Worm (Caenorhabditis elegans) whole organism, mixed stage, embryonic: ENCODE measurements around the gene rcan-1.

ENCODE experiments used
- M03D4.4 ChIP-seq: sonication (generic microtip); optimal IDR thresholded peaks from 2 replicates; lab custom pipeline; 2017; ENCODE audit warnings: mild to moderate bottlenecking, missing genetic modification characterization, missing compliant biosample characterization
- bed-3 ChIP-seq: fragments of 200-800 bp; sonication (Bioruptor generic); optimal IDR thresholded peaks from 3 replicates; lab custom pipeline; 2018; ENCODE audit warnings: mild to moderate bottlenecking, missing genetic modification characterization, moderate library complexity, missing compliant biosample characterization
- blmp-1 ChIP-seq: fragments of 150-350 bp; optimal IDR thresholded peaks from 2 replicates; lab custom pipeline; 2014; ENCODE audit warnings: missing biosample characterization, missing genetic modification characterization
- ceh-39 ChIP-seq: fragments of 150-350 bp; optimal IDR thresholded peaks from 2 replicates; lab custom pipeline; 2014; ENCODE audit warnings: missing biosample characterization, missing genetic modification characterization
- ceh-43 ChIP-seq: fragments of 200-800 bp; sonication (Bioruptor generic); optimal IDR thresholded peaks from 2 replicates; lab custom pipeline; 2018; ENCODE audit warnings: mild to moderate bottlenecking, missing genetic modification characterization, moderate library complexity, missing compliant biosample characterization
- ceh-83 ChIP-seq: fragments of 200-800 bp; sonication (Bioruptor generic); optimal IDR thresholded peaks from 2 replicates; lab custom pipeline; 2018; ENCODE audit warnings: mild to moderate bottlenecking, missing genetic modification characterization, missing compliant biosample characterization
- ces-1 ChIP-seq: fragments of 150-350 bp; optimal IDR thresholded peaks from 2 replicates; lab custom pipeline; 2014; ENCODE audit warnings: missing biosample characterization, missing genetic modification reagents, missing genetic modification characterization
- cnd-1 ChIP-seq: fragments of 200-800 bp; sonication (Bioruptor generic); optimal IDR thresholded peaks from 2 replicates; lab custom pipeline; 2018; ENCODE audit warnings: mild to moderate bottlenecking, missing genetic modification characterization, missing compliant biosample characterization
- drap-1 ChIP-seq: fragments of 200-800 bp; sonication (Bioruptor generic); optimal IDR thresholded peaks from 3 replicates; lab custom pipeline; 2018; ENCODE audit warnings: mild to moderate bottlenecking, missing genetic modification characterization, missing compliant biosample characterization
- elt-1 ChIP-seq: sonication (generic microtip); optimal IDR thresholded peaks from 2 replicates; lab custom pipeline; 2017; ENCODE audit warnings: missing genetic modification characterization, mild to moderate bottlenecking, missing compliant biosample characterization, antibody characterized with exemption, moderate library complexity, borderline replicate concordance; ENCODE audit not compliant: insufficient read depth
- elt-3 ChIP-seq: fragments of 150-350 bp; optimal IDR thresholded peaks from 2 replicates; lab custom pipeline; 2014; ENCODE audit warnings: missing biosample characterization, missing genetic modification characterization
- flh-1 ChIP-seq: fragments of 200-800 bp; sonication (Bioruptor generic); optimal IDR thresholded peaks from 2 replicates; lab custom pipeline; 2018; ENCODE audit warnings: mild to moderate bottlenecking, missing genetic modification characterization, moderate library complexity, missing compliant biosample characterization
- ham-2 ChIP-seq: fragments of 200-800 bp; sonication (Bioruptor generic); optimal IDR thresholded peaks from 2 replicates; lab custom pipeline; 2018; ENCODE audit warnings: mild to moderate bottlenecking, missing genetic modification characterization, missing compliant biosample characterization
- hlh-1 ChIP-seq: fragments of 150-350 bp; optimal IDR thresholded peaks from 2 replicates; lab custom pipeline; 2014; ENCODE audit warnings: missing biosample characterization, missing genetic modification reagents, missing genetic modification characterization
- lin-13 ChIP-seq: fragments of 150-350 bp; optimal IDR thresholded peaks from 2 replicates; lab custom pipeline; 2014; ENCODE audit warnings: missing biosample characterization, missing genetic modification characterization
- lin-32 ChIP-seq: fragments of 200-800 bp; sonication (Bioruptor generic); optimal IDR thresholded peaks from 2 replicates; lab custom pipeline; 2018; ENCODE audit warnings: mild to moderate bottlenecking, missing genetic modification characterization, missing compliant biosample characterization
- lsy-2 ChIP-seq: fragments of 150-350 bp; optimal IDR thresholded peaks from 2 replicates; lab custom pipeline; 2014; ENCODE audit warnings: missing biosample characterization, missing genetic modification characterization
- mab-5 ChIP-seq: fragments of 150-350 bp; optimal IDR thresholded peaks from 2 replicates; lab custom pipeline; 2014; ENCODE audit warnings: missing biosample characterization, missing genetic modification characterization
- mep-1 ChIP-seq: fragments of 150-350 bp; optimal IDR thresholded peaks from 2 replicates; lab custom pipeline; 2017; ENCODE audit warnings: missing biosample characterization, missing genetic modification reagents, missing genetic modification characterization, inconsistent platforms
- mls-2 ChIP-seq: sonication (generic microtip); optimal IDR thresholded peaks from 2 replicates; lab custom pipeline; 2016; ENCODE audit warnings: mild to moderate bottlenecking, missing genetic modification characterization, moderate library complexity, missing compliant biosample characterization
- nhr-12 ChIP-seq: fragments of 150-350 bp; optimal IDR thresholded peaks from 2 replicates; lab custom pipeline; 2014; ENCODE audit warnings: missing biosample characterization, missing genetic modification characterization
- nhr-2 ChIP-seq: fragments of 150-350 bp; optimal IDR thresholded peaks from 2 replicates; lab custom pipeline; 2014; ENCODE audit warnings: missing biosample characterization, missing genetic modification characterization
- nhr-28 ChIP-seq: fragments of 150-350 bp; optimal IDR thresholded peaks from 2 replicates; lab custom pipeline; 2014; ENCODE audit warnings: missing biosample characterization, missing genetic modification characterization
- nhr-76 ChIP-seq: sonication (generic microtip); optimal IDR thresholded peaks from 2 replicates; lab custom pipeline; 2017; ENCODE audit warnings: missing biosample characterization, missing genetic modification characterization
- pha-4 ChIP-seq: fragments of 150-350 bp; optimal IDR thresholded peaks from 2 replicates; lab custom pipeline; 2018; ENCODE audit warnings: missing biosample characterization, missing genetic modification reagents, missing genetic modification characterization
- sem-2 ChIP-seq: fragments of 200-800 bp; sonication (Bioruptor generic); optimal IDR thresholded peaks from 2 replicates; lab custom pipeline; 2018; ENCODE audit warnings: mild to moderate bottlenecking, missing genetic modification characterization, missing compliant biosample characterization
- snpc-4 ChIP-seq: fragments of 150-350 bp; optimal IDR thresholded peaks from 2 replicates; lab custom pipeline; 2014; ENCODE audit warnings: missing biosample characterization, missing genetic modification characterization
- sptf-1 ChIP-seq: sonication (generic microtip); optimal IDR thresholded peaks from 2 replicates; lab custom pipeline; 2017; ENCODE audit warnings: mild to moderate bottlenecking, missing genetic modification characterization, moderate library complexity, missing compliant biosample characterization
- tbx-8 ChIP-seq: fragments of 200-800 bp; sonication (Bioruptor generic); optimal IDR thresholded peaks from 2 replicates; lab custom pipeline; 2018; ENCODE audit warnings: mild to moderate bottlenecking, missing genetic modification characterization, moderate library complexity, missing compliant biosample characterization
- unc-39 ChIP-seq: fragments of 150-350 bp; optimal IDR thresholded peaks from 2 replicates; lab custom pipeline; 2014; ENCODE audit warnings: missing biosample characterization, missing genetic modification characterization
- unc-62 ChIP-seq: fragments of 150-350 bp; optimal IDR thresholded peaks from 2 replicates; lab custom pipeline; 2014; ENCODE audit warnings: missing biosample characterization, missing genetic modification reagents, missing genetic modification characterization
- zip-8 ChIP-seq: fragments of 150-350 bp; optimal IDR thresholded peaks from 2 replicates; lab custom pipeline; 2014; ENCODE audit warnings: missing biosample characterization, missing genetic modification characterization
- ztf-11 ChIP-seq: fragments of 150-350 bp; optimal IDR thresholded peaks from 2 replicates; lab custom pipeline; 2014; ENCODE audit warnings: missing biosample characterization, missing genetic modification characterization

rcan-1 gene

DNA sequence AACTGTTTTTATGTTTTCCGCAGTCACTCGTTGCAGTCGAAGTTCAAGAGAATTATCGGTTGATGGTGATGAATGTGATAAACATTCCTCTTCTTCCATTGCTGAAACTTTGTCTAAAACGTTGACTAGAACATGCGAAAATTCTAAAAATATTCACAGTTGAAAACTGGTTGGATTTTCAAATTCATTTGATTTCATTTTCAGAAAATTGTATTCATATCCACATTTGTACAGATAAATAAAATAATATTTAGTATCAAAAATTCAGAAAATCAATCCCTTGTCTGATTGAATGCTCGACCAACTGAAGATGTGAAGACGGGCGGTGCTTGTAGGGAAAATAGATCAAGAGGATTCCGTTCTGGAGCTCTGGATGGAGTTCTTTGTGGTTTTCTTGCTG, 6.1 kb downstream of the rcan-1 start, which contains the start of gene F54E7.9:
F54E7.9 (minus strand) TSS at position 101 of the 400 bp plus-strand sequence.
- TF ChIP-seq hlh-1 (tag; lab: Kevin White, UChicago) (no peak), unc-62 (GFP tag; lab: Kevin White, UChicago) (no peak), flh-1 (GFP tag; lab: Kevin White, UChicago) (no peak), lin-13 (tag; lab: Kevin White, UChicago) (no peak), nhr-2 (tag; lab: Kevin White, UChicago) (no peak), unc-39 (tag; lab: Kevin White, UChicago) (no peak), elt-3 (no peak), elt-1 (no peak), ceh-39 (tag; lab: Kevin White, UChicago) (no peak), lin-32 (no peak), nhr-12 (tag; lab: Kevin White, UChicago) (no peak), zip-8 (tag; lab: Kevin White, UChicago) (no peak), ceh-43 (no peak), nhr-76 (tag; lab: Kevin White, UChicago) (no peak), tbx-8 (GFP tag; lab: Kevin White, UChicago) (no peak), drap-1 (GFP tag; lab: Kevin White, UChicago) (no peak), pha-4 (tag; lab: Kevin White, UChicago) (no peak), ceh-83 (GFP tag; lab: Kevin White, UChicago) (no peak)

DNA sequence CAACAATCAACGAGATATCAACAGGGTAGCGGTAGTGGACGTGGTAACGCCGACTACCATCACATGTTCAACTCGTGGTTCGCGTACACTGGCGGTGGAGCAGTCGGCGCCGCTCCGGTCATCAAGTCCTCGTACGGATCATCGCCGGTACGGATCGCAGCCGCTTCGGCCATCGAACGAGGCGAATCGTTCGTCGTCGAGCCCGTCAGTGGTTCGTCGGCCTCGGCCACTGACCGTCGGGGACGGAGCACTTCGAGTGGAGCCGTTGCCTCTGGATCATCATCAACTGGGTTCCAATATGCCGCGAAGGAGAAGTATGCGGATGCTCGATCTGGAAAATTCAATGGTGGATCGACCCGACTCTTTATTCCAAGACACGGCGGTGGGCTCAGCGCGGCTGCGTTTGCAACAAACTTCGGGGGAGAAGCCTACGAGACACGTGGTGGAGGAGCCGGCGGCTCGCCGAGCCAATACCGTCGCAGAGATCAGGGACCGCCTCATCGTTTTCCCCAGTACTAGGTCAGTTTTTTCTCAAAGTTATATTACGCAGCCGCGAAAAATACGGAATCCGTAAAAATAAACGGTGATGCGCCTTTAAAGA, 8.4 kb downstream of the rcan-1 start:
- TF ChIP-seq flh-1 (GFP tag; lab: Kevin White, UChicago), result no peak
- TF ChIP-seq M03D4.4 (tag; lab: Kevin White, UChicago), result no peak
- TF ChIP-seq sem-2, result peak; percentile 2

DNA sequence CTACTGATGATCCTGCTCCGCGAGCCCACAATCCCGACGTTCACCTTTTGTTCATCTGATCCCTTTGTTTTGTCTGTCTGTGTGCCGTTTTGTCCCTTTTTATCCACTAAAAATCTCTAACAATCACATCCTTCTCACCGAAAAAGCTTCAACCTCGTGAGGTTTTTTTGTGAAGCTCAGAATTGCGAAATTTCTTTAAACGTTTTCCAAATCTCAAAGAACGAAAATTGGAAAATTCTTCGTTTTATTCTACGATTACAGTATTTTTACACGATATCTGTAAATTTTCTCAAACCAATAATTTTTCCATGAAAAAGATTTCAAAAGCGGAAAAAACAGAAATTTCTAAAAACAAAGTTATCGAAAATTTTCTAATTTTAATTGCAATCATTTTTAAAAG, 9.7 kb downstream of the rcan-1 start:
- TF ChIP-seq ham-2 (GFP tag; lab: Kevin White, UChicago) (no peak), pha-4 (tag; lab: Kevin White, UChicago) (no peak), nhr-28 (tag; lab: Kevin White, UChicago) (no peak), tbx-8 (GFP tag; lab: Kevin White, UChicago) (no peak)
- TF ChIP-seq, all 35 proteins: peak for 0

DNA sequence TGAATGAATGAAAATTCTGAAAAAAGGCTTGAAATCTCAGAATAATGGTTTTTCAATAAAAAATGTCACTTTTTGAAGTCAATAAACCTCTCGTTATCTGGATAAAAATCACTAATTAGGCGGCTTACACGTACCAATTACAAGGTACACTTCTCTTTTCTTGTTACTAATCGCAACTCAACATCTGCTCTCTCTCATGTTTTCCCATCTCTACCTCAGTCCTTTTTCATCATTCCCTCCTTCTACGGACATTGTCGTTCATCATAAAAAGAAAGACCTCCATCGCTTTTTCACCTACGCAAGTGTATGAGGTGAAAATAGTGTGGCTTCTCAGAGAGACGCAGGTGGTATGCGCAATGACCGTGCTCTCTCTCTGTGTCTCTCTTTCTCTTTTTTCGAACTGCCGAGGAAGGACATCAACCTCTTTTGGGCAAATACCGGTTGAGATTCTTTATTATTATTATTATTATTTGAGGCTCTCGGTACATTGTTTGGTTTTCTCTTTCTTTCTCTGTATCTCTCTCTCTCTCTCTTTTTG, 15.9 kb downstream of the rcan-1 start:
- TF ChIP-seq nhr-76 (tag; lab: Kevin White, UChicago) (no peak), ces-1 (GFP tag; lab: Kevin White, UChicago) (no peak), zip-8 (tag; lab: Kevin White, UChicago) (peak; percentile 53), cnd-1 (tag; lab: Kevin White, UChicago) (peak; percentile 19), mep-1 (tag; lab: Kevin White, UChicago) (no peak), nhr-28 (tag; lab: Kevin White, UChicago) (no peak), ceh-83 (GFP tag; lab: Kevin White, UChicago) (no peak), ham-2 (GFP tag; lab: Kevin White, UChicago) (peak; percentile 62), drap-1 (GFP tag; lab: Kevin White, UChicago) (no peak), hlh-1 (tag; lab: Kevin White, UChicago) (no peak), M03D4.4 (tag; lab: Kevin White, UChicago) (no peak), elt-3 (no peak), mls-2 (peak; percentile 63), elt-1 (peak; percentile 78), snpc-4 (tag; lab: Kevin White, UChicago) (no peak), mab-5 (tag; lab: Kevin White, UChicago) (no peak), unc-62 (GFP tag; lab: Kevin White, UChicago) (no peak), lin-13 (tag; lab: Kevin White, UChicago) (no peak), ztf-11 (tag; lab: Kevin White, UChicago) (no peak), flh-1 (GFP tag; lab: Kevin White, UChicago) (no peak), lsy-2 (tag; lab: Kevin White, UChicago) (peak; percentile 1), blmp-1 (no peak), unc-39 (tag; lab: Kevin White, UChicago) (no peak), nhr-2 (tag; lab: Kevin White, UChicago) (peak; percentile 98), bed-3 (GFP tag; lab: Kevin White, UChicago) (no peak), sptf-1 (tag; lab: Kevin White, UChicago) (peak; percentile 29), nhr-12 (tag; lab: Kevin White, UChicago) (no peak)
